Worm (Caenorhabditis elegans) whole organism, mixed stage, embryonic: ENCODE measurements around the gene F35F10.6.

Experiments used
- ceh-83 ChIP-seq: fragments of 200-800 bp; sonication (Bioruptor generic); optimal IDR thresholded peaks from 2 replicates; lab custom pipeline; 2018; ENCODE audit warnings: mild to moderate bottlenecking, missing genetic modification characterization, missing compliant biosample characterization
- elt-1 ChIP-seq: sonication (generic microtip); optimal IDR thresholded peaks from 2 replicates; lab custom pipeline; 2017; ENCODE audit warnings: missing genetic modification characterization, mild to moderate bottlenecking, missing compliant biosample characterization, antibody characterized with exemption, moderate library complexity, borderline replicate concordance; ENCODE audit not compliant: insufficient read depth
- lin-32 ChIP-seq: fragments of 200-800 bp; sonication (Bioruptor generic); optimal IDR thresholded peaks from 2 replicates; lab custom pipeline; 2018; ENCODE audit warnings: mild to moderate bottlenecking, missing genetic modification characterization, missing compliant biosample characterization
- lsy-2 ChIP-seq: fragments of 150-350 bp; optimal IDR thresholded peaks from 2 replicates; lab custom pipeline; 2014; ENCODE audit warnings: missing biosample characterization, missing genetic modification characterization
- nhr-12 ChIP-seq: fragments of 150-350 bp; optimal IDR thresholded peaks from 2 replicates; lab custom pipeline; 2014; ENCODE audit warnings: missing biosample characterization, missing genetic modification characterization
- sem-2 ChIP-seq: fragments of 200-800 bp; sonication (Bioruptor generic); optimal IDR thresholded peaks from 2 replicates; lab custom pipeline; 2018; ENCODE audit warnings: mild to moderate bottlenecking, missing genetic modification characterization, missing compliant biosample characterization
- snpc-4 ChIP-seq: fragments of 150-350 bp; optimal IDR thresholded peaks from 2 replicates; lab custom pipeline; 2014; ENCODE audit warnings: missing biosample characterization, missing genetic modification characterization
- unc-62 ChIP-seq: fragments of 150-350 bp; optimal IDR thresholded peaks from 2 replicates; lab custom pipeline; 2014; ENCODE audit warnings: missing biosample characterization, missing genetic modification reagents, missing genetic modification characterization

ce11 chrV:3332023-3332422 is 42.9 kb upstream of the F35F10.6 start, which contains the start of gene C17B7.9:
- TF ChIP-seq lin-32 (no peak), lsy-2 (tag; lab: Kevin White, UChicago) (no peak), ceh-83 (GFP tag; lab: Kevin White, UChicago) (no peak), snpc-4 (no peak), nhr-12 (tag; lab: Kevin White, UChicago) (no peak), unc-62 (GFP tag; lab: Kevin White, UChicago) (no peak), elt-1 (tag; lab: Kevin White, UChicago) (no peak), sem-2 (GFP tag; lab: Kevin White, UChicago) (no peak)
